Fruit fly (Drosophila melanogaster): ENCODE results near the gene AP-1gamma.

Gene AP-1gamma

DNA sequence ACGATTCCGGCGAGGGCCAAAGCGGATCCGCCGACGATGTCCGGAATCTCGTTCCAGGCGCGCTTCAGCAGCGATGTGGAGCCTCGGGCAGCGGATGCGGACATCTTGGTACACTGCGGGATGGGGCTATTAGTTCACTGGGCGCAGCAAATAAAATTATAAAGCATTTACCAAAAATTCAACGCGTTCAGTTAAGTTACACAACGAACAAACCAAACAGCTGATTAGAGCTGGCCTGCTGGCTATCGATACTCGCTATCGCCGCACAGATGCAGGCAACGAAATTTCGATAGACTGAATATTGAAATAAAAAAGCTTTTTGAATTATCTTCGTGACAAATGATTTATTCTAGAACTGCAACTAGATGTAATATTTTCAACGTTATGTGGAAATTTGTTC lies 51.2 kb downstream of the AP-1gamma start, which contains the start of gene NdufA3 (continued):
- peak; percentile 71 for TF ChIP-seq tna (GFP tag; IDR thresholded peaks at IDR 0.05; ENCODE audit: partially characterized antibody)
- peak; percentile 35 for TF ChIP-seq CG12659 (GFP tag; optimal IDR thresholded peaks at IDR 0.05)
- TF ChIP-seq nerfin-1 (tag; optimal IDR thresholded peaks at IDR 0.05) = no peak
- peak; percentile 62 for TF ChIP-seq pzg (GFP tag; optimal IDR thresholded peaks at IDR 0.05)
- TF ChIP-seq CG2116 (GFP tag; optimal IDR thresholded peaks at IDR 0.05) = peak; percentile 41
- no peak for TF ChIP-seq CG30431 (GFP tag; optimal IDR thresholded peaks at IDR 0.05)
- no peak for TF ChIP-seq CG10959 (GFP tag; IDR thresholded peaks at IDR 0.05)
- no peak for TF ChIP-seq B-H2 (GFP tag; optimal IDR thresholded peaks at IDR 0.05)
- TF ChIP-seq repo (GFP tag; optimal IDR thresholded peaks at IDR 0.05) = no peak
- TF ChIP-seq Ets97D (GFP tag; optimal IDR thresholded peaks at IDR 0.05) = no peak
- TF ChIP-seq CG7786 (GFP tag; optimal IDR thresholded peaks at IDR 0.05) = no peak
- TF ChIP-seq bbx (GFP tag; IDR thresholded peaks at IDR 0.05; ENCODE audit: partially characterized antibody) = peak; percentile 83
- TF ChIP-seq CG2712 (tag; optimal IDR thresholded peaks at IDR 0.05) = no peak
- TF ChIP-seq unc-4 (GFP tag; IDR thresholded peaks at IDR 0.05; ENCODE audit: partially characterized antibody) = peak; percentile 79
- TF ChIP-seq CG13287 (GFP tag; IDR thresholded peaks at IDR 0.05; ENCODE audit: partially characterized antibody) = peak; percentile 83
- peak; percentile 78 for TF ChIP-seq knrl (GFP tag; IDR thresholded peaks at IDR 0.05; ENCODE audit: partially characterized antibody)
- TF ChIP-seq zfh2 (GFP tag; optimal IDR thresholded peaks at IDR 0.05) = no peak
- no peak for TF ChIP-seq grau (tag; optimal IDR thresholded peaks at IDR 0.05)
- TF ChIP-seq jumu (GFP tag; optimal IDR thresholded peaks at IDR 0.05) = no peak
- peak; percentile 66 for TF ChIP-seq inv (GFP tag; IDR thresholded peaks at IDR 0.05; ENCODE audit: partially characterized antibody)
- TF ChIP-seq CG2129 (GFP tag; IDR thresholded peaks at IDR 0.05; ENCODE audit: partially characterized antibody) = peak; percentile 64
- peak; percentile 26 for TF ChIP-seq CG1603 (tag; optimal IDR thresholded peaks at IDR 0.05)
- no peak for TF ChIP-seq pnt (GFP tag; optimal IDR thresholded peaks at IDR 0.05)
- no peak for TF ChIP-seq Asciz (GFP tag; optimal IDR thresholded peaks at IDR 0.05)
- 0 out of 2 replicates have a peak, but pooled peaks have one; percentile 5 for TF ChIP-seq CG3847 (GFP tag; IDR thresholded peaks at IDR 0.05)
- TF ChIP-seq z (GFP tag; IDR thresholded peaks at IDR 0.05) = no peak
- no peak for TF ChIP-seq ham (GFP tag; IDR thresholded peaks at IDR 0.05)
- TF ChIP-seq gfzf (GFP tag; optimal IDR thresholded peaks at IDR 0.05) = peak; percentile 46
- TF ChIP-seq Doc3 (GFP tag; IDR thresholded peaks at IDR 0.05; ENCODE audit: partially characterized antibody) = peak; percentile 62
- TF ChIP-seq CG8290 (GFP tag; optimal IDR thresholded peaks at IDR 0.05) = no peak
- TF ChIP-seq CG8290 (tag; optimal IDR thresholded peaks at IDR 0.05) = peak in 1 of 2 experiments; percentile 19
- TF ChIP-seq CG33557 (GFP tag; optimal IDR thresholded peaks at IDR 0.05) = no peak
- no peak for TF ChIP-seq CG11504 (tag; optimal IDR thresholded peaks at IDR 0.05)
- TF ChIP-seq HLH4C (GFP tag; IDR thresholded peaks at IDR 0.05; ENCODE audit: partially characterized antibody) = peak; percentile 78
- TF ChIP-seq amos (GFP tag; IDR thresholded peaks at IDR 0.05; ENCODE audit: partially characterized antibody) = peak; percentile 89
- peak; percentile 18 for TF ChIP-seq CG15514 (GFP tag; optimal IDR thresholded peaks at IDR 0.05)
- TF ChIP-seq CG3281 (GFP tag; optimal IDR thresholded peaks at IDR 0.05) = no peak
- TF ChIP-seq CG34224 (GFP tag; IDR thresholded peaks at IDR 0.05; ENCODE audit: partially characterized antibody) = peak; percentile 86; the same call in 2 of the 3 replicates
- TF ChIP-seq TFAM (GFP tag; optimal IDR thresholded peaks at IDR 0.05) = no peak
- TF ChIP-seq CG8281 (tag; optimal IDR thresholded peaks at IDR 0.05) = no peak
- TF ChIP-seq row (GFP tag; IDR thresholded peaks at IDR 0.05) = peak; percentile 67
- TF ChIP-seq CG18619 (GFP tag; optimal IDR thresholded peaks at IDR 0.05) = no peak
- peak; percentile 73 for TF ChIP-seq vnd (GFP tag; IDR thresholded peaks at IDR 0.05; ENCODE audit: partially characterized antibody)
- 0 out of 4 replicates have a peak, but pooled peaks have one; percentile 71 for TF ChIP-seq chinmo (GFP tag; IDR thresholded peaks at IDR 0.05; ENCODE audit: partially characterized antibody)
- TF ChIP-seq eyg (GFP tag; optimal IDR thresholded peaks at IDR 0.05) = no peak
- TF ChIP-seq Elba2 (GFP tag; optimal IDR thresholded peaks at IDR 0.05) = no peak
- peak in 1 of 2 experiments; percentile 99 for TF ChIP-seq Pdp1 (GFP tag; optimal IDR thresholded peaks at IDR 0.05)
- peak; percentile 73 for TF ChIP-seq sens (GFP tag)
- peak; percentile 86 for TF ChIP-seq Sry-δ (GFP tag; optimal IDR thresholded peaks at IDR 0.05)
